Worm (Caenorhabditis elegans) whole organism, midembryonic: ENCODE data around the gene acr-2.

Source experiments
- flt-1 ChIP-seq: fragments of 200-800 bp; sonication (Bioruptor generic); IDR thresholded peaks from 2 replicates; pipeline ENCODE4 v1.3.6; 2022; ENCODE audit warnings: missing genetic modification characterization, missing compliant biosample characterization
- klf-2 ChIP-seq: fragments of 200-800 bp; sonication (Bioruptor generic); conservative IDR thresholded peaks from 2 replicates; pipeline ENCODE4 v1.3.6; 2022; ENCODE audit warnings: missing genetic modification reagents, missing genetic modification characterization, missing compliant biosample characterization
- med-1 ChIP-seq: sonication (generic microtip); optimal IDR thresholded peaks from 2 replicates; lab custom pipeline; 2017; ENCODE audit warnings: missing genetic modification characterization, mild to moderate bottlenecking, missing compliant biosample characterization, antibody characterized with exemption, missing genetic modification reagents; ENCODE audit not compliant: insufficient read depth
- ref-1 ChIP-seq: fragments of 200-800 bp; sonication (Bioruptor generic); conservative IDR thresholded peaks from 2 replicates; pipeline ENCODE4 v1.3.6; 2022; ENCODE audit warnings: missing genetic modification reagents, missing genetic modification characterization, missing compliant biosample characterization
- ztf-23 ChIP-seq: fragments of 200-800 bp; sonication (Bioruptor generic); IDR thresholded peaks from 2 replicates; pipeline ENCODE4 v1.3.6; 2022; ENCODE audit warnings: missing genetic modification reagents, missing genetic modification characterization, missing compliant biosample characterization
- ztf-29 ChIP-seq: fragments of 200-800 bp; sonication (Bioruptor generic); IDR thresholded peaks from 2 replicates; pipeline ENCODE4 v1.3.6; 2022; ENCODE audit warnings: missing genetic modification reagents, missing genetic modification characterization, missing compliant biosample characterization

DNA sequence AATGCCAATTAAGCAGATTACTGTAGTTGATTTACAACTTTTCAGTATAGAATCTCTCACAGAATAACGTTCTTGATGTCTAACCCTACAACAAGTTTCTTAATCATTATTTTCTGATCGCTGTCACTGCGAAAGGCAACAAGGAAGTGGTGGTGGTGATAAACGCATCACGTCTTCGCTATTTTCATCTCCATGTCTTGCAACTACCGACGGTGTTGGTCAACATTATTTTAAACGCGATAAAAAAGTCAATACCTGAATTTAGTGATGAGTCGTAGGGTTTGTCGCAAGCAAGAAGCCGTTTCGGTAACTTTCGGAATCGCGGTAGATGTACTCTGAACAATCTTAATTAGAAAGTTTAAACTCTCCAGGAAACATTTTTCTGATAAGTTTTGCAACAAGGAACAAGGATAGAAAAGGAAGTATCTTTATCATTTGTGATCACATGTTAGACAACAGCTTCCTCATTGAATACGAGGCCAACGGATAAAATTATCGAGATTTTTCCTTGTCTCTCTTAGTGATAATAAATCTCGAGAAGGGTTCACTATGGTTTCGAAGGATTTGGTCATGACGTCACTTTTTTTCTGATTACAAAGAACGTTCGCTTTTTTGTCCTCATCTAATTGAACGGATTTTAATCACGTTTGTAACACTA is 38.4 kb upstream of the acr-2 start:
- TF ChIP-seq flt-1 (GFP tag; lab: Robert Waterston, UW) (no peak), ztf-23 (GFP tag; lab: Robert Waterston, UW) (no peak), med-1 (GFP tag; lab: Kevin White, UChicago) (no peak), ref-1 (GFP tag; lab: Robert Waterston, UW) (no peak), ztf-29 (no peak), klf-2 (GFP tag; lab: Robert Waterston, UW) (no peak)
